Fruit fly (Drosophila melanogaster) whole organism, embryonic: Measurements from ENCODE around the gene CG6420.

Source experiments
- CG10147 ChIP-seq: fragments of 200-800 bp; sonication (Bioruptor generic); optimal IDR thresholded peaks from 2 replicates; lab custom pipeline; 2019; ENCODE audit warnings: missing biosample characterization, mild to moderate bottlenecking, missing genetic modification characterization, moderate library complexity
- CG11456 ChIP-seq: fragments of 200-800 bp; sonication (Bioruptor generic); IDR thresholded peaks from 3 replicates; pipeline ENCODE4 v1.3.6; 2022; ENCODE audit warnings: missing biosample characterization, missing genetic modification characterization
- CG43689 ChIP-seq: fragments of 200-800 bp; sonication (Bioruptor generic); IDR thresholded peaks from 2 replicates; pipeline ENCODE4 v1.3.6; 2022; ENCODE audit warnings: missing biosample characterization, missing genetic modification characterization
- CG7271 ChIP-seq: fragments of 200-800 bp; sonication (Bioruptor generic); optimal IDR thresholded peaks from 2 replicates; lab custom pipeline; 2018; ENCODE audit warnings: missing biosample characterization, mild to moderate bottlenecking, missing genetic modification characterization, moderate library complexity
- Doc3 ChIP-seq: fragments of 200-800 bp; sonication (Bioruptor generic); IDR thresholded peaks from 3 replicates; pipeline ENCODE4 v1.3.6; 2022; ENCODE audit warnings: missing biosample characterization, missing genetic modification characterization; ENCODE audit not compliant: partially characterized antibody
- Mrtf ChIP-seq: fragments of 200-800 bp; sonication (Bioruptor generic); IDR thresholded peaks from 3 replicates; pipeline ENCODE4 v1.3.6; 2022; ENCODE audit warnings: missing biosample characterization, missing genetic modification characterization
- gt ChIP-seq: fragments of 200-800 bp; sonication (Bioruptor generic); IDR thresholded peaks from 2 replicates; pipeline ENCODE4 v1.3.6; 2022; ENCODE audit warnings: missing biosample characterization, missing genetic modification characterization
- ttk ChIP-seq: fragments of 200-800 bp; sonication (Bioruptor generic); IDR thresholded peaks from 2 replicates; pipeline ENCODE4 v2.1.2; 2022; ENCODE audit warnings: missing biosample characterization, missing genetic modification characterization

DNA sequence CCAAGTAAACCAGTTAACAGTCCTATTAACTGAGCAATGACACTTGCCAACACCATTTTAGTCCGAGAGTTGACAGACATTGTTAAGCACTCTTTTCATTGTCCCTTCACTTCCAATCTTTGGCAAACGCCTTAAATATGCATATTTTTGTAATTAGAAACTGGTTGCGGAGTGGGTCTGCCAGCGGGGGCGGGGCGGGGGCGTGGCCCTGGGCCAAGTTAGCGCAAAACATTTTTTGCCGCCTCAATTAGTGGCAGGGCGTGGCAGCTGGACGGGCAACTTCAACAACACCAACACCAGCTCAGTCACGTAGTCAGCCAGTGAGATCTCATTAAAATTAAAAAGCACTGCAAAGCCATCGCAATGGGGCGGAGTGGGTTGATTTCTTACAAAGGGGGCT, 36.7 kb upstream of the CG6420 start:
- no peak for TF ChIP-seq gt (GFP tag; lab: Robert Waterston, UW)
- TF ChIP-seq CG43689 (GFP tag; lab: Robert Waterston, UW): no peak
- no peak for TF ChIP-seq ttk
- no peak for TF ChIP-seq CG11456
- no peak for TF ChIP-seq CG10147 (GFP tag; lab: Kevin White, UChicago)
- no peak for TF ChIP-seq CG7271 (tag; lab: Kevin White, UChicago)
- TF ChIP-seq Doc3 (GFP tag; lab: Robert Waterston, UW): no peak
- TF ChIP-seq Mrtf (GFP tag; lab: Robert Waterston, UW): no peak
